Worm (Caenorhabditis elegans): Measurements from ENCODE around the gene Y43F8C.7.

Y43F8C.7 gene

DNA sequence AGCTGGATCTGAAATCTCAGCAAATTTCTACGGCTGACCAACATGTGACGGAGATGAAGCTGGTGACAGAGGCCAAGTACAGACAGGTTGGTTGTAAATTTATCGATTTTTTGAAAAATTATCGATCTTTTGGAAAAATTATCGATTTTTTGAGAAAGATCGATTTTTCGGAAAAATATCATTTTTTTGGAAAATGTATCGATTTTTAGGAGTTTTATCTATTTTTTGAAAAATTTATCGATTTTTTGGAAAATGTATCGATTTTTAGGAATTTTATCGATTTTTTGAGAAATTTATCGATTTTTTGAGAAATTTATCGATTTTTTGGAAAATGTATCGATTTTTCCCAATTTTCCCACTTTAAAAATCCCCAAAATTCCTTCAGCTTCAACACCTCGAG, 13.9 kb downstream of the Y43F8C.7 start:
- TF ChIP-seq daf-19 (GFP tag; conservative IDR thresholded peaks at IDR 0.05) = no peak
- TF ChIP-seq lin-39 (tag; optimal IDR thresholded peaks at IDR 0.05) = no peak
- TF ChIP-seq ceh-28 (tag; optimal IDR thresholded peaks at IDR 0.05) = peak; percentile 98
- no peak for TF ChIP-seq jun-1 (tag; optimal IDR thresholded peaks at IDR 0.05)

DNA sequence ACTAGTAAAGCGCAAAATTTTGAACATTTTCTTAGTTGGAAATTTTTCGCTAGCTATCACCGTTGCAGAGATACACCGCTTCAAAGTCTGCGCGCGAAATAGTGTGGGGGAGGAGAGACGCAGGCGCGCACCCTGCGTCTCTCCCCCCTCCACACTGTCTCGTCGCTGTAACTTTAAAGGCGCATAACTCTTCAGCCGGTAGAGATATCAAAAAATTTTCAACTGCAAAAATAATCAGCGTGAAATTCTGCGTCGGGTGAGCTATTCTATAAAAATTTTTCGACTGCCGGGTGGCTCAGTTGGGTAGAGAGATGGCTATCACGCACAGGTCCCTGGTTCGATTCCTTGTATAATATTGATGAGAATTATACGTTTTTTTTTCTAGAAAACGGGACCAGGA, 14.3 kb downstream of the Y43F8C.7 start:
- 0 out of 2 replicates have a peak, but pooled peaks have one; percentile 30 for TF ChIP-seq vab-7 (GFP tag; IDR thresholded peaks at IDR 0.05)
- no peak for TF ChIP-seq nhr-76 (tag; optimal IDR thresholded peaks at IDR 0.05)
- TF ChIP-seq tag-97 (GFP tag; IDR thresholded peaks at IDR 0.05) = no peak
- no peak for TF ChIP-seq ceh-44 (GFP tag; IDR thresholded peaks at IDR 0.05)
- TF ChIP-seq aha-1 (tag) = no peak
- no peak for TF ChIP-seq hmg-1.1 (GFP tag; IDR thresholded peaks at IDR 0.05)
- TF ChIP-seq T20F7.1 (GFP tag; optimal IDR thresholded peaks at IDR 0.05) = no peak
- TF ChIP-seq zag-1 (tag; optimal IDR thresholded peaks at IDR 0.05) = no peak
- no peak for TF ChIP-seq pha-4 (GFP tag; IDR thresholded peaks at IDR 0.05)
- no peak for TF ChIP-seq pha-4 (tag; optimal IDR thresholded peaks at IDR 0.05)
- no peak for TF ChIP-seq sdz-12 (GFP tag; optimal IDR thresholded peaks at IDR 0.05)
- no peak for TF ChIP-seq skn-1 (tag; optimal IDR thresholded peaks at IDR 0.05)
- TF ChIP-seq dpl-1 (GFP tag; optimal IDR thresholded peaks at IDR 0.05) = no peak
- TF ChIP-seq madf-5 (GFP tag; IDR thresholded peaks at IDR 0.05) = 0 out of 4 replicates have a peak, but pooled peaks of 1 of the 2 experiments have one; percentile 48
- TF ChIP-seq nhr-28 (tag; optimal IDR thresholded peaks at IDR 0.05) = no peak
- TF ChIP-seq ceh-62 (tag; optimal IDR thresholded peaks at IDR 0.05) = no peak
- TF ChIP-seq madf-9 (GFP tag; conservative IDR thresholded peaks at IDR 0.05) = no peak
- no peak for TF ChIP-seq Y48G9A.11 (GFP tag; IDR thresholded peaks at IDR 0.05)
- no peak for TF ChIP-seq F49E8.2 (tag; optimal IDR thresholded peaks at IDR 0.05; ENCODE audit: borderline replicate concordance)
- no peak for TF ChIP-seq daf-19 (GFP tag; conservative IDR thresholded peaks at IDR 0.05)
- no peak for TF ChIP-seq ZK337.2 (GFP tag; IDR thresholded peaks at IDR 0.05)
- no peak for TF ChIP-seq lir-3 (tag; optimal IDR thresholded peaks at IDR 0.05)
- TF ChIP-seq tra-1 (GFP tag; IDR thresholded peaks at IDR 0.05) = 0 out of 2 replicates have a peak, but pooled peaks have one; percentile 5
- TF ChIP-seq lin-38 (GFP tag; IDR thresholded peaks at IDR 0.05) = no peak
- TF ChIP-seq unc-62 (GFP tag; optimal IDR thresholded peaks at IDR 0.05 in 1 of 2) = peak in 1 of 2 experiments; percentile 67
- no peak for TF ChIP-seq unc-62 (tag; optimal IDR thresholded peaks at IDR 0.05)
- TF ChIP-seq dve-1 (tag; optimal IDR thresholded peaks at IDR 0.05; ENCODE audit: insufficient read depth) = no peak
- no peak for TF ChIP-seq dmd-6 (GFP tag; IDR thresholded peaks at IDR 0.05)
- TF ChIP-seq spr-1 (tag; optimal IDR thresholded peaks at IDR 0.05) = no peak
- no peak for TF ChIP-seq nhr-42 (GFP tag; IDR thresholded peaks at IDR 0.05)
- no peak for TF ChIP-seq snpc-1.2 (GFP tag; IDR thresholded peaks at IDR 0.05)
- TF ChIP-seq mdt-29 (GFP tag; IDR thresholded peaks at IDR 0.05) = no peak
- TF ChIP-seq ztf-11 (tag; optimal IDR thresholded peaks at IDR 0.05) = no peak
- TF ChIP-seq D1046.2 (GFP tag; IDR thresholded peaks at IDR 0.05) = no peak
- peak; percentile 40; the same call in 1 of the 2 replicates for TF ChIP-seq set-16 (GFP tag; IDR thresholded peaks at IDR 0.05)

DNA sequence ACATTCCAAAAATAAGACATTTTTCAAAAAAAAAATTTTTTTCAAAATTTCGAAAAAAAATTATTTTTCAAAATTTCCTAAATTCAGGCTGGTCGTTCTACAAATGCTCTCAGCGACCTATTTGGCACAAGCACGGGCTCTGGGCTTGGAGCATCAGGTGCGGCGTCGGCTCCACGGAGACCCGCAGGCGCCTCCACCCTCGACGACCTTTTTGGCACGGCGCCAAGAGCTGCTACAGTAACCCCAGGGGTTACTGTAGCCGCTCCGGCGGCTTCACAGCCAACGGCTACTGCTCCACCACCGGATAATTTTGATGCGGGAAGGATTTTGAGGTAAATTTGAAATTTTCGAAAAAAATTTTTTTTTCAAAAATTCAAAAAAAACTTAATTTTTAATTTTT, 18.1 kb downstream of the Y43F8C.7 start:
- TF ChIP-seq set-16 (GFP tag; IDR thresholded peaks at IDR 0.05) = peak; percentile 91
- TF ChIP-seq nhr-6 (tag; optimal IDR thresholded peaks at IDR 0.05) = no peak
- no peak for TF ChIP-seq ZK546.5 (tag; optimal IDR thresholded peaks at IDR 0.05)

Data from whole organism, L4 larva.